Worm (Caenorhabditis elegans) whole organism, young adult: ENCODE measurements around the gene F10E9.3.

Source experiments
- B0261.1 ChIP-seq: sonication (generic microtip); optimal IDR thresholded peaks from 2 replicates; lab custom pipeline; 2016; ENCODE audit warnings: mild to moderate bottlenecking, missing genetic modification characterization, moderate library complexity, missing compliant biosample characterization
- C06A6.2 ChIP-seq: fragments of 200-800 bp; sonication (Bioruptor generic); conservative IDR thresholded peaks from 2 replicates; pipeline ENCODE4 v1.3.6; 2022; ENCODE audit warnings: missing genetic modification characterization, missing compliant biosample characterization
- D2030.7 ChIP-seq: fragments of 200-800 bp; sonication (Bioruptor generic); IDR thresholded peaks from 2 replicates; pipeline ENCODE4 v1.3.6; 2022; ENCODE audit warnings: missing genetic modification reagents, missing genetic modification characterization, missing compliant biosample characterization
- F22D6.2 ChIP-seq: sonication (generic microtip); optimal IDR thresholded peaks from 2 replicates; lab custom pipeline; 2016; ENCODE audit warnings: mild to moderate bottlenecking, missing genetic modification characterization, missing compliant biosample characterization
- F33H1.4 ChIP-seq: fragments of 200-800 bp; sonication (Bioruptor generic); IDR thresholded peaks from 2 replicates; pipeline ENCODE4 v1.3.6; 2022; ENCODE audit warnings: missing genetic modification reagents, missing genetic modification characterization, missing compliant biosample characterization
- F39B2.1 ChIP-seq: fragments of 200-800 bp; sonication (Bioruptor generic); IDR thresholded peaks from 2 replicates; pipeline ENCODE4 v1.3.6; 2022; ENCODE audit warnings: missing genetic modification reagents, missing genetic modification characterization, missing compliant biosample characterization
- F52B5.7 ChIP-seq: sonication (generic microtip); optimal IDR thresholded peaks from 2 replicates; lab custom pipeline; 2016; ENCODE audit warnings: mild to moderate bottlenecking, missing genetic modification characterization, missing compliant biosample characterization
- F57A8.1 ChIP-seq: fragments of 200-800 bp; sonication (Bioruptor generic); optimal IDR thresholded peaks from 2 replicates; lab custom pipeline; 2018; ENCODE audit warnings: mild to moderate bottlenecking, missing genetic modification characterization, moderate library complexity, missing compliant biosample characterization
- K12H6.12 ChIP-seq: fragments of 200-800 bp; sonication (Bioruptor generic); optimal IDR thresholded peaks from 2 replicates; lab custom pipeline; 2018; ENCODE audit warnings: mild to moderate bottlenecking, missing genetic modification characterization, missing compliant biosample characterization
- T26A5.8 ChIP-seq: sonication (generic microtip); optimal IDR thresholded peaks from 2 replicates; lab custom pipeline; 2016; ENCODE audit warnings: missing genetic modification characterization, missing compliant biosample characterization
- Y56A3A.18 ChIP-seq: fragments of 200-800 bp; sonication (Bioruptor generic); IDR thresholded peaks from 2 replicates; pipeline ENCODE4 v1.3.6; 2022; ENCODE audit warnings: missing genetic modification reagents, missing genetic modification characterization, missing compliant biosample characterization
- Y67H2A.10 ChIP-seq: fragments of 200-800 bp; sonication (Bioruptor generic); conservative IDR thresholded peaks from 2 replicates; pipeline ENCODE4 v1.3.6; 2022; ENCODE audit warnings: missing genetic modification reagents, missing genetic modification characterization, missing compliant biosample characterization
- Y79H2A.3 ChIP-seq: fragments of 200-800 bp; sonication (Bioruptor generic); conservative IDR thresholded peaks from 2 replicates; pipeline ENCODE4 v1.3.6; 2022; ENCODE audit warnings: missing genetic modification reagents, missing genetic modification characterization, missing compliant biosample characterization
- attf-5 ChIP-seq: fragments of 200-800 bp; sonication (Bioruptor generic); optimal IDR thresholded peaks from 2 replicates; lab custom pipeline; 2018; ENCODE audit warnings: mild to moderate bottlenecking, missing genetic modification characterization, missing compliant biosample characterization
- bed-1 ChIP-seq: fragments of 200-800 bp; sonication (Bioruptor generic); IDR thresholded peaks from 2 replicates; pipeline ENCODE4 v1.3.6; 2022; ENCODE audit warnings: missing genetic modification reagents, missing genetic modification characterization, missing compliant biosample characterization
- ccch-3 ChIP-seq: fragments of 200-800 bp; sonication (Bioruptor generic); optimal IDR thresholded peaks from 2 replicates; lab custom pipeline; 2018; ENCODE audit warnings: mild to moderate bottlenecking, missing genetic modification characterization, missing compliant biosample characterization
- ceh-100 ChIP-seq: fragments of 200-800 bp; sonication (Bioruptor generic); IDR thresholded peaks from 2 replicates; pipeline ENCODE4 v1.3.6; 2022; ENCODE audit warnings: missing genetic modification reagents, missing genetic modification characterization, missing compliant biosample characterization
- ceh-58 ChIP-seq: fragments of 200-800 bp; sonication (Bioruptor generic); IDR thresholded peaks from 2 replicates; pipeline ENCODE4 v1.3.6; 2022; ENCODE audit warnings: missing genetic modification characterization, missing compliant biosample characterization
- ceh-91 ChIP-seq: fragments of 200-800 bp; sonication (Bioruptor generic); IDR thresholded peaks from 2 replicates; pipeline ENCODE4 v1.3.6; 2022; ENCODE audit warnings: missing genetic modification reagents, missing genetic modification characterization, missing compliant biosample characterization
- die-1 ChIP-seq: sonication (generic microtip); optimal IDR thresholded peaks from 2 replicates; lab custom pipeline; 2016; ENCODE audit warnings: missing genotype, mild to moderate bottlenecking, missing genetic modification characterization, missing compliant biosample characterization
- efl-1 ChIP-seq: fragments of 150-350 bp; optimal IDR thresholded peaks from 2 replicates; lab custom pipeline; 2014; ENCODE audit warnings: missing biosample characterization, missing genetic modification reagents, missing genetic modification characterization
- egl-18 ChIP-seq: fragments of 200-800 bp; sonication (Bioruptor generic); IDR thresholded peaks from 2 replicates; pipeline ENCODE4 v1.3.6; 2022; ENCODE audit warnings: missing genetic modification reagents, missing genetic modification characterization, missing compliant biosample characterization
- egrh-3 ChIP-seq: fragments of 200-800 bp; sonication (Bioruptor generic); IDR thresholded peaks from 2 replicates; pipeline ENCODE4 v1.3.6; 2022; ENCODE audit warnings: missing genetic modification reagents, missing genetic modification characterization, missing compliant biosample characterization
- ets-4 ChIP-seq: fragments of 200-800 bp; sonication (Bioruptor generic); optimal IDR thresholded peaks from 2 replicates; lab custom pipeline; 2018; ENCODE audit warnings: mild to moderate bottlenecking, missing genetic modification characterization, missing compliant biosample characterization
- fkh-3 ChIP-seq: sonication (generic microtip); optimal IDR thresholded peaks from 2 replicates; lab custom pipeline; 2016; ENCODE audit warnings: mild to moderate bottlenecking, missing genetic modification characterization, missing compliant biosample characterization
- gei-17 ChIP-seq: fragments of 200-800 bp; sonication (Bioruptor generic); optimal IDR thresholded peaks from 2 replicates; lab custom pipeline; 2018; ENCODE audit warnings: mild to moderate bottlenecking, missing genetic modification characterization, missing compliant biosample characterization
- him-1 ChIP-seq: sonication (generic microtip); optimal IDR thresholded peaks from 2 replicates; lab custom pipeline; 2016; ENCODE audit warnings: missing genotype, missing genetic modification reagents, missing genetic modification characterization, missing compliant biosample characterization
- hlh-26 ChIP-seq: fragments of 200-800 bp; sonication (Bioruptor generic); conservative IDR thresholded peaks from 2 replicates; pipeline ENCODE4 v1.3.6; 2022; ENCODE audit warnings: missing genetic modification reagents, missing genetic modification characterization, missing compliant biosample characterization
- hsf-1 ChIP-seq: fragments of 200-800 bp; sonication (Bioruptor generic); IDR thresholded peaks from 2 replicates; pipeline ENCODE4 v1.3.6; 2022; ENCODE audit warnings: missing genetic modification reagents, missing genetic modification characterization, missing compliant biosample characterization
- lag-1 ChIP-seq: fragments of 200-800 bp; sonication (Bioruptor generic); IDR thresholded peaks from 2 replicates; pipeline ENCODE4 v1.3.6; 2022; ENCODE audit warnings: missing genetic modification reagents, missing genetic modification characterization, missing compliant biosample characterization
- let-607 ChIP-seq, 2 experiments: fragments of 200-800 bp in 1 of 2; sonication (Bioruptor generic) in 1 of 2; sonication (generic microtip) in 1 of 2; optimal IDR thresholded peaks; 2 replicates each; lab custom pipeline; 2016 to 2018; ENCODE audit warnings: mild to moderate bottlenecking in 2 of 2, missing compliant biosample characterization in 2 of 2, missing genetic modification characterization in 2 of 2, moderate library complexity in 2 of 2, missing genotype in 1 of 2
- lin-35 ChIP-seq, 3 experiments: fragments of 150-350 bp in 2 of 3; sonication (generic microtip) in 1 of 3; optimal IDR thresholded peaks; 2 replicates each; lab custom pipeline; 2014 to 2018; ENCODE audit warnings: missing biosample characterization in 3 of 3, missing genetic modification characterization in 3 of 3, missing genetic modification reagents in 3 of 3
- lsl-1 ChIP-seq: fragments of 200-800 bp; sonication (Bioruptor generic); optimal IDR thresholded peaks from 2 replicates; lab custom pipeline; 2018; ENCODE audit warnings: mild to moderate bottlenecking, missing genetic modification characterization, moderate library complexity, missing compliant biosample characterization
- madf-8 ChIP-seq: fragments of 200-800 bp; sonication (Bioruptor generic); conservative IDR thresholded peaks from 2 replicates; pipeline ENCODE4 v1.3.6; 2022; ENCODE audit warnings: missing genetic modification reagents, missing genetic modification characterization, missing compliant biosample characterization
- mcd-1 ChIP-seq: fragments of 200-800 bp; sonication (Bioruptor generic); IDR thresholded peaks from 2 replicates; pipeline ENCODE4 v1.3.6; 2022; ENCODE audit warnings: missing genetic modification reagents, missing genetic modification characterization, missing compliant biosample characterization
- nfya-1 ChIP-seq: sonication (generic microtip); optimal IDR thresholded peaks from 2 replicates; lab custom pipeline; 2017; ENCODE audit warnings: antibody characterized with exemption, missing compliant biosample characterization, missing genetic modification characterization, borderline replicate concordance; ENCODE audit not compliant: insufficient read depth
- nhr-80 ChIP-seq: sonication (generic microtip); optimal IDR thresholded peaks from 2 replicates; lab custom pipeline; 2016; ENCODE audit warnings: missing genetic modification characterization, missing compliant biosample characterization
- nhr-90 ChIP-seq: sonication (generic microtip); optimal IDR thresholded peaks from 2 replicates; lab custom pipeline; 2016; ENCODE audit warnings: missing genotype, mild to moderate bottlenecking, missing genetic modification characterization, missing compliant biosample characterization
- rec-8 ChIP-seq, 2 experiments: sonication (generic microtip); optimal IDR thresholded peaks; 2 replicates each; lab custom pipeline; 2016; ENCODE audit warnings: mild to moderate bottlenecking in 2 of 2, missing genetic modification characterization in 2 of 2, missing genetic modification reagents in 2 of 2, missing genotype in 2 of 2, missing biosample characterization in 1 of 2, missing compliant biosample characterization in 1 of 2, moderate library complexity in 1 of 2
- repo-1 ChIP-seq: sonication (generic microtip); optimal IDR thresholded peaks from 2 replicates; lab custom pipeline; 2017; ENCODE audit warnings: mild to moderate bottlenecking, missing genetic modification characterization, missing compliant biosample characterization
- rpc-1 ChIP-seq, 2 experiments: fragments of 150-350 bp in 1 of 2; sonication (generic microtip) in 1 of 2; optimal IDR thresholded peaks; 2 replicates each; lab custom pipeline; 2014 to 2018; ENCODE audit warnings: missing biosample characterization in 1 of 2, missing genetic modification characterization in 1 of 2, missing genetic modification reagents in 1 of 2, missing genotype in 1 of 2
- sea-2 ChIP-seq: fragments of 200-800 bp; sonication (Bioruptor generic); IDR thresholded peaks from 2 replicates; pipeline ENCODE4 v1.3.6; 2022; ENCODE audit warnings: missing genetic modification characterization, missing compliant biosample characterization
- snpc-4 ChIP-seq, 5 experiments: fragments of 150-350 bp in 1 of 5; sonication (generic microtip) in 4 of 5; optimal IDR thresholded peaks; 2 replicates each; lab custom pipeline; 2014 to 2018; ENCODE audit warnings: missing genetic modification characterization in 5 of 5, missing biosample characterization in 3 of 5, antibody characterized with exemption in 2 of 5, mild to moderate bottlenecking in 2 of 5, missing compliant biosample characterization in 2 of 5, missing genotype in 2 of 5, moderate library complexity in 2 of 5, missing genetic modification reagents in 1 of 5
- tbp1 ChIP-seq: fragments of 200-800 bp; sonication (Bioruptor generic); optimal IDR thresholded peaks from 2 replicates; lab custom pipeline; 2018; ENCODE audit warnings: mild to moderate bottlenecking, missing genetic modification characterization, missing compliant biosample characterization
- zim-3 ChIP-seq: sonication (generic microtip); optimal IDR thresholded peaks from 2 replicates; lab custom pipeline; 2017; ENCODE audit warnings: mild to moderate bottlenecking, missing genetic modification characterization, moderate library complexity, missing compliant biosample characterization
- ztf-28 ChIP-seq: fragments of 200-800 bp; sonication (Bioruptor generic); IDR thresholded peaks from 2 replicates; pipeline ENCODE4 v1.3.6; 2022; ENCODE audit warnings: missing genetic modification reagents, missing genetic modification characterization, missing compliant biosample characterization
- ztf-6 ChIP-seq: fragments of 200-800 bp; sonication (Bioruptor generic); IDR thresholded peaks from 2 replicates; pipeline ENCODE4 v1.3.6; 2022; ENCODE audit warnings: missing genetic modification reagents, missing genetic modification characterization, missing compliant biosample characterization

F10E9.3 gene

ce11 chrIII:8319100-8319499 lies 8.3 kb downstream of the F10E9.3 start, which contains the start of gene F10E9.11 (continued):
- no peak for TF ChIP-seq F57A8.1 (GFP tag; lab: Kevin White, UChicago)
- no peak for TF ChIP-seq ztf-28 (GFP tag; lab: Robert Waterston, UW)
- no peak for TF ChIP-seq repo-1 (tag; lab: Kevin White, UChicago)
- no peak for TF ChIP-seq zim-3
- no peak for TF ChIP-seq ccch-3 (GFP tag; lab: Kevin White, UChicago)
- peak; percentile 70 for TF ChIP-seq D2030.7 (GFP tag; lab: Robert Waterston, UW)
- no peak for TF ChIP-seq ceh-58 (GFP tag; lab: Robert Waterston, UW)
- no peak for TF ChIP-seq Y56A3A.18 (GFP tag; lab: Robert Waterston, UW)
- TF ChIP-seq fkh-3 (tag; lab: Kevin White, UChicago): no peak
- TF ChIP-seq tbp1: peak; percentile 57
- TF ChIP-seq T26A5.8 (tag; lab: Kevin White, UChicago): no peak
- no peak for TF ChIP-seq rpc-1 (optimal IDR thresholded peaks at IDR 0.05; lab: Kevin White, UChicago)
- no peak for TF ChIP-seq rpc-1 (tag; optimal IDR thresholded peaks at IDR 0.05; lab: Kevin White, UChicago)
- no peak; the same call in 1 of the 2 replicates for TF ChIP-seq Y67H2A.10
- peak; percentile 71 for TF ChIP-seq F33H1.4 (GFP tag; lab: Robert Waterston, UW)
- TF ChIP-seq ceh-100 (GFP tag; lab: Robert Waterston, UW): peak; percentile 56; the same call in 1 of the 2 replicates
- TF ChIP-seq egrh-3: 0 out of 2 replicates have a peak, but pooled peaks have one; percentile 14
- TF ChIP-seq mcd-1 (GFP tag; lab: Robert Waterston, UW): peak; percentile 71
- TF ChIP-seq gei-17 (GFP tag; lab: Kevin White, UChicago): no peak
- peak in 1 of 2 experiments; percentile 33 for TF ChIP-seq let-607 (tag; optimal IDR thresholded peaks at IDR 0.05; lab: Kevin White, UChicago)
- no peak for TF ChIP-seq sea-2 (GFP tag; lab: Robert Waterston, UW)
- no peak for TF ChIP-seq lag-1
- peak; percentile 69 for TF ChIP-seq madf-8 (GFP tag; lab: Robert Waterston, UW)
- no peak for TF ChIP-seq bed-1 (GFP tag; lab: Robert Waterston, UW)
- no peak for TF ChIP-seq F22D6.2 (tag; lab: Kevin White, UChicago)
- peak; percentile 57 for TF ChIP-seq K12H6.12 (tag; lab: Kevin White, UChicago)
- TF ChIP-seq B0261.1: no peak
- peak; percentile 69 for TF ChIP-seq lsl-1 (GFP tag; lab: Kevin White, UChicago)
- no peak for TF ChIP-seq F39B2.1 (GFP tag; lab: Robert Waterston, UW)
- TF ChIP-seq snpc-4 (GFP tag; optimal IDR thresholded peaks at IDR 0.05; lab: Kevin White, UChicago): no peak
- peak in 2 of 4 experiments; percentile 37 to 56 for TF ChIP-seq snpc-4 (tag; optimal IDR thresholded peaks at IDR 0.05; lab: Kevin White, UChicago)
- TF ChIP-seq ceh-91 (GFP tag; lab: Robert Waterston, UW): 0 out of 2 replicates have a peak, but pooled peaks have one; percentile 55
- no peak for TF ChIP-seq nhr-90 (tag; lab: Kevin White, UChicago)
- no peak for TF ChIP-seq Y79H2A.3 (GFP tag; lab: Robert Waterston, UW)
- TF ChIP-seq hlh-26 (GFP tag; lab: Robert Waterston, UW): no peak
- peak; percentile 90 for TF ChIP-seq efl-1
- no peak for TF ChIP-seq F52B5.7 (tag; lab: Kevin White, UChicago)
- no peak for TF ChIP-seq die-1 (tag; lab: Kevin White, UChicago)
- TF ChIP-seq attf-5: peak; percentile 67
- peak; percentile 11 to 68 (median 28) for TF ChIP-seq lin-35 (GFP tag; optimal IDR thresholded peaks at IDR 0.05; lab: Kevin White, UChicago)
- no peak for TF ChIP-seq nfya-1
- TF ChIP-seq egl-18: no peak
- TF ChIP-seq him-1 (tag; lab: Kevin White, UChicago): peak; percentile 63
- peak; percentile 72; the same call in 1 of the 2 replicates for TF ChIP-seq ztf-6 (GFP tag; lab: Robert Waterston, UW)
- peak in 1 of 2 experiments; percentile 66 for TF ChIP-seq rec-8 (tag; optimal IDR thresholded peaks at IDR 0.05; lab: Kevin White, UChicago)
- no peak for TF ChIP-seq nhr-80 (tag; lab: Kevin White, UChicago)
- no peak for TF ChIP-seq ets-4 (GFP tag; lab: Kevin White, UChicago)
- TF ChIP-seq C06A6.2 (GFP tag; lab: Robert Waterston, UW): no peak
- 0 out of 2 replicates have a peak, but pooled peaks have one; percentile 5 for TF ChIP-seq hsf-1 (GFP tag; lab: Robert Waterston, UW)
